Worm (Caenorhabditis elegans): ENCODE results near the gene F43C11.6.

Gene F43C11.6

ce11 chrII:2317883-2318357, 24.3 kb upstream of the F43C11.6 start, which contains the start of the genes ZK1240.5 and ZK1240.9:
Gene ZK1240.5, minus strand, starts transcription at chrII:2317933.
Gene ZK1240.9, plus strand, starts transcription at chrII:2318189.
- TF ChIP-seq flt-1 (GFP tag; IDR thresholded peaks at IDR 0.05) (no peak), ztf-29 (GFP tag; IDR thresholded peaks at IDR 0.05) (no peak)

ce11 chrII:2320097-2320496, 22.1 kb upstream of the F43C11.6 start, which contains the start of gene ZK1240.3:
Gene ZK1240.3, plus strand, starts transcription at chrII:2320334.
- TF ChIP-seq ztf-29 (GFP tag; IDR thresholded peaks at IDR 0.05) (no peak), ref-1 (GFP tag; conservative IDR thresholded peaks at IDR 0.05) (no peak), tab-1 (GFP tag; IDR thresholded peaks at IDR 0.05) (no peak), flt-1 (GFP tag; IDR thresholded peaks at IDR 0.05) (no peak), T22C8.4 (GFP tag; IDR thresholded peaks at IDR 0.05) (no peak), ztf-23 (GFP tag; IDR thresholded peaks at IDR 0.05) (no peak), klf-2 (GFP tag; conservative IDR thresholded peaks at IDR 0.05) (no peak), med-1 (GFP tag; optimal IDR thresholded peaks at IDR 0.05; ENCODE audit: insufficient read depth) (no peak), cog-1 (tag; optimal IDR thresholded peaks at IDR 0.05) (no peak)

- TF ChIP-seq ztf-29 (GFP tag; IDR thresholded peaks at IDR 0.05) (no peak), ztf-23 (GFP tag; IDR thresholded peaks at IDR 0.05) (no peak)
Observed at ce11 chrII:2322857-2323518, 19.2 kb upstream of the F43C11.6 start, which contains the start of the genes ZK1240.6 and ZK1240.2. Gene ZK1240.6, minus strand, starts transcription at chrII:2322907. Gene ZK1240.2, plus strand, starts transcription at chrII:2323376.

ce11 chrII:2324956-2325355, 17.3 kb upstream of the F43C11.6 start, which contains the start of gene ZK1240.11:
Gene ZK1240.11, plus strand, starts transcription at chrII:2325256.
- TF ChIP-seq cog-1 (tag; optimal IDR thresholded peaks at IDR 0.05): no peak
- no peak for TF ChIP-seq flt-1 (GFP tag; IDR thresholded peaks at IDR 0.05)
- TF ChIP-seq ztf-29 (GFP tag; IDR thresholded peaks at IDR 0.05): no peak
- no peak for TF ChIP-seq med-1 (GFP tag; optimal IDR thresholded peaks at IDR 0.05; ENCODE audit: insufficient read depth)
- TF ChIP-seq ztf-23 (GFP tag; IDR thresholded peaks at IDR 0.05): no peak
- TF ChIP-seq T22C8.4 (GFP tag; IDR thresholded peaks at IDR 0.05): no peak
- no peak for TF ChIP-seq tab-1 (GFP tag; IDR thresholded peaks at IDR 0.05)
- TF ChIP-seq ref-1 (GFP tag; conservative IDR thresholded peaks at IDR 0.05): no peak
- TF ChIP-seq klf-2 (GFP tag; conservative IDR thresholded peaks at IDR 0.05): no peak

- TF ChIP-seq tab-1 (GFP tag; IDR thresholded peaks at IDR 0.05) (no peak), klf-2 (GFP tag; conservative IDR thresholded peaks at IDR 0.05) (no peak), ref-1 (GFP tag; conservative IDR thresholded peaks at IDR 0.05) (no peak), ztf-23 (GFP tag; IDR thresholded peaks at IDR 0.05) (no peak), flt-1 (GFP tag; IDR thresholded peaks at IDR 0.05) (no peak), ztf-29 (GFP tag; IDR thresholded peaks at IDR 0.05) (no peak), T22C8.4 (GFP tag; IDR thresholded peaks at IDR 0.05) (no peak)
Observed at ce11 chrII:2328963-2329442, 13.2 kb upstream of the F43C11.6 start, which contains the start of the genes ZK1240.8 and ZK1240.1. Gene ZK1240.8, minus strand, starts transcription at chrII:2329063. Gene ZK1240.1, plus strand, starts transcription at chrII:2329392.

- TF ChIP-seq ztf-23 (GFP tag; IDR thresholded peaks at IDR 0.05): no peak
- no peak for TF ChIP-seq klf-2 (GFP tag; conservative IDR thresholded peaks at IDR 0.05)
- peak; percentile 63 for TF ChIP-seq flt-1 (GFP tag; IDR thresholded peaks at IDR 0.05)
- no peak for TF ChIP-seq med-1 (GFP tag; optimal IDR thresholded peaks at IDR 0.05; ENCODE audit: insufficient read depth)
- no peak for TF ChIP-seq cog-1 (tag; optimal IDR thresholded peaks at IDR 0.05)
Observed at ce11 chrII:2330462-2330861, 11.8 kb upstream of the F43C11.6 start.

- no peak for TF ChIP-seq klf-2 (GFP tag; conservative IDR thresholded peaks at IDR 0.05)
- no peak for TF ChIP-seq med-1 (GFP tag; optimal IDR thresholded peaks at IDR 0.05; ENCODE audit: insufficient read depth)
- no peak for TF ChIP-seq ztf-29 (GFP tag; IDR thresholded peaks at IDR 0.05)
- no peak for TF ChIP-seq flt-1 (GFP tag; IDR thresholded peaks at IDR 0.05)
- no peak for TF ChIP-seq ztf-23 (GFP tag; IDR thresholded peaks at IDR 0.05)
Observed at ce11 chrII:2332220-2332619, 10.0 kb upstream of the F43C11.6 start, which contains the start of gene F43C11.8. Gene F43C11.8, plus strand, starts transcription at chrII:2332520.

- TF ChIP-seq T22C8.4 (GFP tag; IDR thresholded peaks at IDR 0.05): no peak
- TF ChIP-seq med-1 (GFP tag; optimal IDR thresholded peaks at IDR 0.05; ENCODE audit: insufficient read depth): no peak
- no peak for TF ChIP-seq tab-1 (GFP tag; IDR thresholded peaks at IDR 0.05)
- TF ChIP-seq klf-2 (GFP tag; conservative IDR thresholded peaks at IDR 0.05): no peak
- TF ChIP-seq ref-1 (GFP tag; conservative IDR thresholded peaks at IDR 0.05): no peak
- TF ChIP-seq ztf-29 (GFP tag; IDR thresholded peaks at IDR 0.05): no peak
Observed at ce11 chrII:2335572-2335971, 6.7 kb upstream of the F43C11.6 start, which contains the start of gene F43C11.7. Gene F43C11.7, plus strand, starts transcription at chrII:2335897.

- TF ChIP-seq cog-1 (tag; optimal IDR thresholded peaks at IDR 0.05): no peak
- TF ChIP-seq flt-1 (GFP tag; IDR thresholded peaks at IDR 0.05): no peak
- TF ChIP-seq klf-2 (GFP tag; conservative IDR thresholded peaks at IDR 0.05): no peak
- no peak for TF ChIP-seq med-1 (GFP tag; optimal IDR thresholded peaks at IDR 0.05; ENCODE audit: insufficient read depth)
- no peak for TF ChIP-seq T22C8.4 (GFP tag; IDR thresholded peaks at IDR 0.05)
- TF ChIP-seq ref-1 (GFP tag; conservative IDR thresholded peaks at IDR 0.05): no peak
- no peak for TF ChIP-seq ztf-29 (GFP tag; IDR thresholded peaks at IDR 0.05)
- TF ChIP-seq ztf-23 (GFP tag; IDR thresholded peaks at IDR 0.05): no peak
- no peak for TF ChIP-seq tab-1 (GFP tag; IDR thresholded peaks at IDR 0.05)
Observed at ce11 chrII:2336177-2336576, 6.1 kb upstream of the F43C11.6 start.

- TF ChIP-seq ref-1 (GFP tag; conservative IDR thresholded peaks at IDR 0.05) (no peak), ztf-29 (GFP tag; IDR thresholded peaks at IDR 0.05) (no peak), T22C8.4 (GFP tag; IDR thresholded peaks at IDR 0.05) (no peak), klf-2 (GFP tag; conservative IDR thresholded peaks at IDR 0.05) (no peak), ztf-23 (GFP tag; IDR thresholded peaks at IDR 0.05) (no peak), med-1 (GFP tag; optimal IDR thresholded peaks at IDR 0.05; ENCODE audit: insufficient read depth) (no peak), flt-1 (GFP tag; IDR thresholded peaks at IDR 0.05) (no peak), tab-1 (GFP tag; IDR thresholded peaks at IDR 0.05) (no peak), cog-1 (tag; optimal IDR thresholded peaks at IDR 0.05) (no peak)
Observed at ce11 chrII:2340974-2341373, 1.3 kb upstream of the F43C11.6 start.
